Worm (Caenorhabditis elegans) whole organism, young adult: ENCODE measurements around the gene hal-3.

Experiments used
- D2030.7 ChIP-seq: fragments of 200-800 bp; sonication (Bioruptor generic); IDR thresholded peaks from 2 replicates; pipeline ENCODE4 v1.3.6; 2022; ENCODE audit warnings: missing genetic modification reagents, missing genetic modification characterization, missing compliant biosample characterization
- F49E8.2 ChIP-seq: sonication (generic microtip); optimal IDR thresholded peaks from 3 replicates; lab custom pipeline; 2017; ENCODE audit warnings: missing genetic modification characterization, mild to moderate bottlenecking, missing compliant biosample characterization, antibody characterized with exemption, moderate library complexity; ENCODE audit not compliant: insufficient read depth
- ama-1 ChIP-seq, 3 experiments: fragments of 150-350 bp in 1 of 3; sonication (generic microtip) in 2 of 3; optimal IDR thresholded peaks; 2 replicates each; lab custom pipeline; 2014 to 2018; ENCODE audit warnings: missing biosample characterization in 2 of 3, missing genetic modification characterization in 2 of 3, missing genetic modification reagents in 2 of 3
- attf-5 ChIP-seq: fragments of 200-800 bp; sonication (Bioruptor generic); optimal IDR thresholded peaks from 2 replicates; lab custom pipeline; 2018; ENCODE audit warnings: mild to moderate bottlenecking, missing genetic modification characterization, missing compliant biosample characterization
- bed-2 ChIP-seq: fragments of 200-800 bp; sonication (Bioruptor generic); IDR thresholded peaks from 2 replicates; pipeline ENCODE4 v1.3.6; 2022; ENCODE audit warnings: missing genetic modification reagents, missing genetic modification characterization, missing compliant biosample characterization
- fkh-3 ChIP-seq: sonication (generic microtip); optimal IDR thresholded peaks from 2 replicates; lab custom pipeline; 2016; ENCODE audit warnings: mild to moderate bottlenecking, missing genetic modification characterization, missing compliant biosample characterization
- gei-17 ChIP-seq: fragments of 200-800 bp; sonication (Bioruptor generic); optimal IDR thresholded peaks from 2 replicates; lab custom pipeline; 2018; ENCODE audit warnings: mild to moderate bottlenecking, missing genetic modification characterization, missing compliant biosample characterization
- lag-1 ChIP-seq: fragments of 200-800 bp; sonication (Bioruptor generic); IDR thresholded peaks from 2 replicates; pipeline ENCODE4 v1.3.6; 2022; ENCODE audit warnings: missing genetic modification reagents, missing genetic modification characterization, missing compliant biosample characterization
- nfya-1 ChIP-seq: sonication (generic microtip); optimal IDR thresholded peaks from 2 replicates; lab custom pipeline; 2017; ENCODE audit warnings: antibody characterized with exemption, missing compliant biosample characterization, missing genetic modification characterization, borderline replicate concordance; ENCODE audit not compliant: insufficient read depth
- pha-4 ChIP-seq: fragments of 150-350 bp; sonication (generic microtip); optimal IDR thresholded peaks from 2 replicates; lab custom pipeline; 2014; ENCODE audit warnings: missing biosample characterization, missing genetic modification reagents, missing genetic modification characterization
- rpc-1 ChIP-seq, 2 experiments: fragments of 150-350 bp in 1 of 2; sonication (generic microtip) in 1 of 2; optimal IDR thresholded peaks; 2 replicates each; lab custom pipeline; 2014 to 2018; ENCODE audit warnings: missing biosample characterization in 1 of 2, missing genetic modification characterization in 1 of 2, missing genetic modification reagents in 1 of 2, missing genotype in 1 of 2
- tbx-9 ChIP-seq: sonication (generic microtip); optimal IDR thresholded peaks from 2 replicates; lab custom pipeline; 2016; ENCODE audit warnings: borderline replicate concordance, missing genetic modification characterization, inconsistent platforms, missing compliant biosample characterization
- zfh-2 ChIP-seq: fragments of 200-800 bp; sonication (Bioruptor generic); conservative IDR thresholded peaks from 2 replicates; pipeline ENCODE4 v1.3.6; 2022; ENCODE audit warnings: missing genetic modification reagents, missing genetic modification characterization, missing compliant biosample characterization

ce11 chrII:9596401-9596800 lies 20.5 kb downstream of the hal-3 start, which contains the start of gene E02H1.6:
- TF ChIP-seq tbx-9 (tag; lab: Kevin White, UChicago) (no peak), F49E8.2 (tag; lab: Kevin White, UChicago) (no peak), fkh-3 (tag; lab: Kevin White, UChicago) (no peak), pha-4 (tag; lab: Kevin White, UChicago) (no peak), D2030.7 (no peak), ama-1 (optimal IDR thresholded peaks at IDR 0.05; lab: Kevin White, UChicago) (no peak), ama-1 (GFP tag; optimal IDR thresholded peaks at IDR 0.05; lab: Kevin White, UChicago) (no peak), nfya-1 (tag; lab: Kevin White, UChicago) (no peak), gei-17 (GFP tag; lab: Kevin White, UChicago) (no peak), zfh-2 (no peak), bed-2 (GFP tag; lab: Robert Waterston, UW) (no peak), rpc-1 (optimal IDR thresholded peaks at IDR 0.05; lab: Kevin White, UChicago) (no peak), rpc-1 (tag; optimal IDR thresholded peaks at IDR 0.05; lab: Kevin White, UChicago) (no peak), attf-5 (GFP tag; lab: Kevin White, UChicago) (no peak), lag-1 (no peak)
